Worm (Caenorhabditis elegans): Measurements from ENCODE around the gene pmp-3.

- no peak for TF ChIP-seq scrt-1 (GFP tag; IDR thresholded peaks at IDR 0.05)
- no peak for TF ChIP-seq hnd-1 (tag; optimal IDR thresholded peaks at IDR 0.05)
Measured at ce11 chrV:14659595-14659994, 13.1 kb downstream of the pmp-3 start.
